Worm (Caenorhabditis elegans) whole organism, L1 larva: ENCODE measurements around the gene F15E6.4.

Source experiments
- C04F5.9 ChIP-seq: sonication (generic microtip); optimal IDR thresholded peaks from 2 replicates; lab custom pipeline; 2016; ENCODE audit warnings: missing genetic modification characterization, missing compliant biosample characterization
- Y116A8C.19 ChIP-seq: sonication (generic microtip); optimal IDR thresholded peaks from 2 replicates; lab custom pipeline; 2016; ENCODE audit warnings: missing compliant biosample characterization, missing genetic modification characterization, borderline replicate concordance
- alr-1 ChIP-seq: fragments of 200-800 bp; sonication (Bioruptor generic); optimal IDR thresholded peaks from 2 replicates; lab custom pipeline; 2018; ENCODE audit warnings: borderline replicate concordance, mild to moderate bottlenecking, missing genetic modification characterization, missing compliant biosample characterization
- aly-2 ChIP-seq: fragments of 150-350 bp; optimal IDR thresholded peaks from 2 replicates; lab custom pipeline; 2014; ENCODE audit warnings: missing biosample characterization, missing genetic modification characterization
- ama-1 ChIP-seq: fragments of 150-350 bp; optimal IDR thresholded peaks from 2 replicates; lab custom pipeline; 2014
- blmp-1 ChIP-seq: fragments of 150-350 bp; optimal IDR thresholded peaks from 2 replicates; lab custom pipeline; 2014; ENCODE audit warnings: missing biosample characterization, missing genetic modification characterization
- ceh-63 ChIP-seq: fragments of 200-800 bp; sonication (Bioruptor generic); optimal IDR thresholded peaks from 2 replicates; lab custom pipeline; 2018; ENCODE audit warnings: mild to moderate bottlenecking, missing genetic modification characterization, missing compliant biosample characterization
- ceh-88 ChIP-seq: fragments of 200-800 bp; sonication (Bioruptor generic); IDR thresholded peaks from 2 replicates; pipeline ENCODE4 v1.3.6; 2022; ENCODE audit warnings: missing genetic modification characterization, missing compliant biosample characterization
- ceh-90 ChIP-seq: sonication (generic microtip); optimal IDR thresholded peaks from 2 replicates; lab custom pipeline; 2016; ENCODE audit warnings: missing genetic modification characterization, missing compliant biosample characterization
- ces-1 ChIP-seq: fragments of 150-350 bp; optimal IDR thresholded peaks from 2 replicates; lab custom pipeline; 2014; ENCODE audit warnings: missing biosample characterization, missing genetic modification reagents, missing genetic modification characterization
- efl-1 ChIP-seq, 4 experiments: fragments of 150-350 bp; optimal IDR thresholded peaks in 3 of 4; peaks in 1 of 4; 1 replicate in 1 of 4; 2 replicates in 3 of 4; lab custom pipeline; 2014; ENCODE audit warnings: missing biosample characterization in 2 of 4, missing genetic modification characterization in 2 of 4, missing genetic modification reagents in 2 of 4
- efl-3 ChIP-seq: fragments of 200-800 bp; sonication (Bioruptor generic); optimal IDR thresholded peaks from 2 replicates; lab custom pipeline; 2018; ENCODE audit warnings: mild to moderate bottlenecking, missing genetic modification characterization, missing compliant biosample characterization
- egl-27 ChIP-seq, 2 experiments: fragments of 150-350 bp in 1 of 2; sonication (generic microtip); optimal IDR thresholded peaks; 3 replicates each; lab custom pipeline; 2017 to 2018; ENCODE audit warnings: missing biosample characterization in 2 of 2, missing genetic modification characterization in 2 of 2, missing genetic modification reagents in 2 of 2
- elt-2 ChIP-seq: sonication (generic microtip); optimal IDR thresholded peaks from 2 replicates; lab custom pipeline; 2016; ENCODE audit warnings: missing genetic modification characterization, mild to moderate bottlenecking, inconsistent platforms, missing compliant biosample characterization, missing genetic modification reagents
- fkh-4 ChIP-seq: sonication (generic microtip); optimal IDR thresholded peaks from 2 replicates; lab custom pipeline; 2016; ENCODE audit warnings: missing compliant biosample characterization, missing genetic modification characterization, borderline replicate concordance
- fkh-8 ChIP-seq: sonication (generic microtip); optimal IDR thresholded peaks from 2 replicates; lab custom pipeline; 2016; ENCODE audit warnings: mild to moderate bottlenecking, missing genetic modification characterization, missing compliant biosample characterization
- fos-1 ChIP-seq: fragments of 150-350 bp; optimal IDR thresholded peaks from 2 replicates; lab custom pipeline; 2014; ENCODE audit warnings: missing biosample characterization, missing genetic modification characterization
- grh-1 ChIP-seq: fragments of 200-800 bp; sonication (Bioruptor generic); IDR thresholded peaks from 2 replicates; pipeline ENCODE4 v1.3.6; 2022; ENCODE audit warnings: missing genetic modification reagents, missing genetic modification characterization, missing compliant biosample characterization
- hlh-17 ChIP-seq: fragments of 200-800 bp; sonication (Bioruptor generic); optimal IDR thresholded peaks from 2 replicates; lab custom pipeline; 2018; ENCODE audit warnings: missing genetic modification characterization, mild to moderate bottlenecking, missing compliant biosample characterization, moderate library complexity, borderline replicate concordance
- hlh-4 ChIP-seq: sonication (generic microtip); optimal IDR thresholded peaks from 2 replicates; lab custom pipeline; 2016; ENCODE audit warnings: mild to moderate bottlenecking, missing genetic modification characterization, missing compliant biosample characterization
- hpl-2 ChIP-seq: fragments of 150-350 bp; optimal IDR thresholded peaks from 2 replicates; lab custom pipeline; 2014; ENCODE audit warnings: missing biosample characterization, missing genetic modification reagents, missing genetic modification characterization
- irx-1 ChIP-seq: sonication (generic microtip); optimal IDR thresholded peaks from 2 replicates; lab custom pipeline; 2016; ENCODE audit warnings: missing genetic modification characterization, missing compliant biosample characterization
- isw-1 ChIP-seq: fragments of 200-800 bp; sonication (Bioruptor generic); IDR thresholded peaks from 2 replicates; pipeline ENCODE4 v1.3.6; 2022; ENCODE audit warnings: missing genetic modification characterization, missing compliant biosample characterization
- jun-1 ChIP-seq: fragments of 150-350 bp; optimal IDR thresholded peaks from 2 replicates; lab custom pipeline; 2014; ENCODE audit warnings: missing biosample characterization, missing genetic modification reagents, missing genetic modification characterization
- lin-35 ChIP-seq, 2 experiments: fragments of 150-350 bp; optimal IDR thresholded peaks; 2 replicates each; lab custom pipeline; 2014; ENCODE audit warnings: missing biosample characterization in 2 of 2, missing genetic modification characterization in 2 of 2, missing genetic modification reagents in 2 of 2
- lir-3 ChIP-seq: sonication (generic microtip); optimal IDR thresholded peaks from 2 replicates; lab custom pipeline; 2016; ENCODE audit warnings: mild to moderate bottlenecking, missing genetic modification characterization, moderate library complexity, missing compliant biosample characterization; ENCODE audit not compliant: poor library complexity
- nhr-12 ChIP-seq: sonication (generic microtip); optimal IDR thresholded peaks from 2 replicates; lab custom pipeline; 2017; ENCODE audit warnings: missing biosample characterization, missing genetic modification characterization
- nhr-19 ChIP-seq: fragments of 200-800 bp; sonication (Bioruptor generic); conservative IDR thresholded peaks from 2 replicates; pipeline ENCODE4 v1.3.6; 2022; ENCODE audit warnings: missing genetic modification characterization, missing compliant biosample characterization
- nhr-20 ChIP-seq: sonication (generic microtip); optimal IDR thresholded peaks from 2 replicates; lab custom pipeline; 2016; ENCODE audit warnings: mild to moderate bottlenecking, missing genetic modification characterization, missing compliant biosample characterization
- nhr-47 ChIP-seq: sonication (generic microtip); optimal IDR thresholded peaks from 2 replicates; lab custom pipeline; 2016; ENCODE audit warnings: mild to moderate bottlenecking, missing genetic modification characterization, moderate library complexity, missing compliant biosample characterization
- nhr-76 ChIP-seq: sonication (generic microtip); optimal IDR thresholded peaks from 2 replicates; lab custom pipeline; 2017; ENCODE audit warnings: missing biosample characterization, missing genetic modification characterization
- nhr-77 ChIP-seq: fragments of 150-350 bp; optimal IDR thresholded peaks from 2 replicates; lab custom pipeline; 2014; ENCODE audit warnings: missing biosample characterization, missing genetic modification characterization
- nhr-85 ChIP-seq: sonication (generic microtip); peaks from one replicate; lab custom pipeline; 2016; ENCODE audit warnings: missing genetic modification characterization, inconsistent platforms, missing compliant biosample characterization
- pag-3 ChIP-seq: sonication (generic microtip); optimal IDR thresholded peaks from 2 replicates; lab custom pipeline; 2017; ENCODE audit warnings: missing genetic modification characterization, mild to moderate bottlenecking, missing compliant biosample characterization, antibody characterized with exemption, borderline replicate concordance; ENCODE audit not compliant: insufficient read depth
- pqm-1 ChIP-seq: sonication (generic microtip); optimal IDR thresholded peaks from 3 replicates; lab custom pipeline; 2017; ENCODE audit warnings: missing biosample characterization, missing genetic modification characterization
- rnt-1 ChIP-seq: sonication (generic microtip); optimal IDR thresholded peaks from 2 replicates; lab custom pipeline; 2016; ENCODE audit warnings: mild to moderate bottlenecking, missing genetic modification characterization, moderate library complexity, missing compliant biosample characterization
- snpc-4 ChIP-seq: fragments of 150-350 bp; optimal IDR thresholded peaks from 2 replicates; lab custom pipeline; 2014; ENCODE audit warnings: missing biosample characterization, missing genetic modification characterization
- snu-23 ChIP-seq: sonication (generic microtip); optimal IDR thresholded peaks from 2 replicates; lab custom pipeline; 2016; ENCODE audit warnings: missing genetic modification characterization, missing compliant biosample characterization
- sup-37 ChIP-seq: fragments of 200-800 bp; sonication (Bioruptor generic); optimal IDR thresholded peaks from 2 replicates; lab custom pipeline; 2018; ENCODE audit warnings: mild to moderate bottlenecking, missing genetic modification characterization, missing compliant biosample characterization
- swsn-7 ChIP-seq: sonication (generic microtip); optimal IDR thresholded peaks from 2 replicates; lab custom pipeline; 2016; ENCODE audit warnings: missing genetic modification characterization, missing compliant biosample characterization
- unc-98 ChIP-seq: fragments of 200-800 bp; sonication (Bioruptor generic); IDR thresholded peaks from 2 replicates; pipeline ENCODE4 v1.3.6; 2022; ENCODE audit warnings: missing genetic modification characterization, missing compliant biosample characterization
- vab-15 ChIP-seq: sonication (generic microtip); optimal IDR thresholded peaks from 2 replicates; lab custom pipeline; 2017; ENCODE audit warnings: missing genotype, mild to moderate bottlenecking, missing genetic modification characterization, missing compliant biosample characterization
- zag-1 ChIP-seq: fragments of 150-350 bp; optimal IDR thresholded peaks from 2 replicates; lab custom pipeline; 2014; ENCODE audit warnings: missing biosample characterization, missing genetic modification characterization
- ztf-11 ChIP-seq, 2 experiments: sonication (generic microtip); optimal IDR thresholded peaks; 2 replicates each; lab custom pipeline; 2016 to 2017; ENCODE audit warnings: missing genetic modification characterization in 2 of 2, missing biosample characterization in 1 of 2, missing compliant biosample characterization in 1 of 2

F15E6.4 gene

ce11 chrIV:4247334-4247733 lies 43.9 kb upstream of the F15E6.4 start (continued):
- no peak for TF ChIP-seq alr-1 (tag; lab: Kevin White, UChicago)
- no peak for TF ChIP-seq hlh-4 (tag; lab: Kevin White, UChicago)
- TF ChIP-seq nhr-76 (tag; lab: Kevin White, UChicago), result no peak
- TF ChIP-seq blmp-1, result no peak
- TF ChIP-seq fos-1 (tag; lab: Kevin White, UChicago), result no peak

ce11 chrIV:4247770-4248169 lies 43.5 kb upstream of the F15E6.4 start, which contains the start of gene ama-1:
Gene ama-1 (plus strand): TSS chrIV:4248070.
- TF ChIP-seq zag-1 (no peak), swsn-7 (tag; lab: Kevin White, UChicago) (no peak), efl-3 (GFP tag; lab: Kevin White, UChicago) (no peak), pqm-1 (no peak), nhr-47 (tag; lab: Kevin White, UChicago) (no peak), nhr-19 (GFP tag; lab: Robert Waterston, UW) (no peak), nhr-76 (tag; lab: Kevin White, UChicago) (no peak), sup-37 (GFP tag; lab: Kevin White, UChicago) (no peak), nhr-85 (no peak), rnt-1 (tag; lab: Kevin White, UChicago) (no peak), snpc-4 (tag; lab: Kevin White, UChicago) (no peak), irx-1 (tag; lab: Kevin White, UChicago) (no peak), aly-2 (tag; lab: Kevin White, UChicago) (no peak), pag-3 (tag; lab: Kevin White, UChicago) (no peak), ceh-88 (GFP tag; lab: Robert Waterston, UW) (no peak), efl-1 (optimal IDR thresholded peaks at IDR 0.05; lab: Kevin White, UChicago) (no peak), efl-1 (GFP tag; optimal IDR thresholded peaks at IDR 0.05 in 1 of 2; lab: Kevin White, UChicago) (no peak)

ce11 chrIV:4254989-4255582 lies 36.2 kb upstream of the F15E6.4 start:
- TF ChIP-seq C04F5.9 (tag; lab: Kevin White, UChicago) (no peak), efl-1 (optimal IDR thresholded peaks at IDR 0.05; lab: Kevin White, UChicago) (no peak), efl-1 (GFP tag; optimal IDR thresholded peaks at IDR 0.05 in 1 of 2; lab: Kevin White, UChicago) (peak in 1 of 2 experiments; percentile 57)

ce11 chrIV:4259433-4259832 lies 31.8 kb upstream of the F15E6.4 start:
- TF ChIP-seq ceh-63 (GFP tag; lab: Kevin White, UChicago), result no peak
- no peak for TF ChIP-seq sup-37 (GFP tag; lab: Kevin White, UChicago)
- TF ChIP-seq nhr-85, result no peak
- no peak for TF ChIP-seq alr-1 (tag; lab: Kevin White, UChicago)
- no peak for TF ChIP-seq ces-1 (GFP tag; lab: Kevin White, UChicago)
- no peak for TF ChIP-seq ama-1
- no peak for TF ChIP-seq snu-23 (GFP tag; lab: Kevin White, UChicago)
- no peak for TF ChIP-seq grh-1 (GFP tag; lab: Robert Waterston, UW)
- TF ChIP-seq nhr-77 (tag; lab: Kevin White, UChicago), result no peak
- no peak for TF ChIP-seq ztf-11 (tag; optimal IDR thresholded peaks at IDR 0.05; lab: Kevin White, UChicago)
- TF ChIP-seq jun-1, result peak; percentile 38
- no peak for TF ChIP-seq snpc-4 (tag; lab: Kevin White, UChicago)
- peak; percentile 59 for TF ChIP-seq elt-2 (tag; lab: Kevin White, UChicago)
- no peak for TF ChIP-seq hpl-2 (GFP tag; lab: Kevin White, UChicago)

DNA sequence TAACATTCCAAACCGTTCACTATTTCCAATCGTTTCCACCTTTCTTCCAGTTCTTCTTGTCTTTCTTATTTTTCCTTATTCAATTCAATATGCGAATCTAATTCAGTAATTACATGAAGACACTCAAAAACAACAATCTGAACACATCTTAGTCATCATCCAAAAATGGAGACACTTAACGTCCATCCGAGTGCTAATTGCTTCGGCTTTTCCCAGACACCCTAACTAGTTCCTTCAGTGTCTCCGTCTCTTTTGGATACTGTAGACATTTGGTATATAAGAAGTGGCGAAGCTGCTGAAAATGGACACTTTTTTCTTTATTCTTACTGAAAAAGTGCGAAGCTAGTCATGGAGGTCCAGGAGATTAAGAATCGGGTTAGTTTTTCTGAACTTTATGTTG lies 28.3 kb upstream of the F15E6.4 start, which contains the start of gene col-33:
TSS of gene col-33 (plus strand) at position 301 of the 400 bp plus-strand sequence.
- TF ChIP-seq fkh-8 (tag; lab: Kevin White, UChicago), result no peak
- TF ChIP-seq lin-35 (GFP tag; optimal IDR thresholded peaks at IDR 0.05; lab: Kevin White, UChicago), result no peak
- no peak for TF ChIP-seq isw-1 (GFP tag; lab: Robert Waterston, UW)
- TF ChIP-seq egl-27 (tag; optimal IDR thresholded peaks at IDR 0.05; lab: Kevin White, UChicago), result no peak
- TF ChIP-seq alr-1 (tag; lab: Kevin White, UChicago), result no peak
- no peak for TF ChIP-seq nhr-20 (tag; lab: Kevin White, UChicago)
- no peak for TF ChIP-seq nhr-85
- TF ChIP-seq lir-3 (tag; lab: Kevin White, UChicago), result no peak
- no peak for TF ChIP-seq vab-15
- TF ChIP-seq nhr-12 (tag; lab: Kevin White, UChicago), result no peak
- no peak for TF ChIP-seq ceh-90
- TF ChIP-seq fkh-4 (tag; lab: Kevin White, UChicago), result no peak
- TF ChIP-seq unc-98 (GFP tag; lab: Robert Waterston, UW), result no peak
- no peak for TF ChIP-seq Y116A8C.19 (tag; lab: Kevin White, UChicago)
- TF ChIP-seq hlh-17 (GFP tag; lab: Kevin White, UChicago), result no peak
